Fruit fly (Drosophila melanogaster): Measurements from ENCODE around the gene Phf5a.

- TF ChIP-seq CTCF (optimal IDR thresholded peaks at IDR 0.05) (no peak), CG8478 (optimal IDR thresholded peaks at IDR 0.05) (no peak)
Measured at dm6 chr2L:6494405-6494816, 3.8 kb upstream of the Phf5a start, which contains the start of gene CG9547.
